Fruit fly (Drosophila melanogaster) whole organism, wandering third instar larva: ENCODE data around the gene CG33493.

Experiments
- CG9705 ChIP-seq: fragments of 200-800 bp; sonication (Bioruptor generic); optimal IDR thresholded peaks from 2 replicates; lab custom pipeline; 2018; ENCODE audit warnings: missing biosample characterization, mild to moderate bottlenecking, missing genetic modification characterization
- OdsH ChIP-seq: fragments of 200-800 bp; sonication (Bioruptor generic); optimal IDR thresholded peaks from 2 replicates; lab custom pipeline; 2016; ENCODE audit warnings: missing biosample characterization, mild to moderate bottlenecking, missing genetic modification characterization
- br ChIP-seq: fragments of 200-800 bp; sonication (Bioruptor generic); optimal IDR thresholded peaks from 2 replicates; lab custom pipeline; 2016; ENCODE audit warnings: missing biosample characterization, missing genetic modification characterization
- h ChIP-seq: fragments of 200-800 bp; sonication (Bioruptor generic); optimal IDR thresholded peaks from 3 replicates; lab custom pipeline; 2016; ENCODE audit warnings: missing biosample characterization, mild to moderate bottlenecking, missing genetic modification characterization

DNA sequence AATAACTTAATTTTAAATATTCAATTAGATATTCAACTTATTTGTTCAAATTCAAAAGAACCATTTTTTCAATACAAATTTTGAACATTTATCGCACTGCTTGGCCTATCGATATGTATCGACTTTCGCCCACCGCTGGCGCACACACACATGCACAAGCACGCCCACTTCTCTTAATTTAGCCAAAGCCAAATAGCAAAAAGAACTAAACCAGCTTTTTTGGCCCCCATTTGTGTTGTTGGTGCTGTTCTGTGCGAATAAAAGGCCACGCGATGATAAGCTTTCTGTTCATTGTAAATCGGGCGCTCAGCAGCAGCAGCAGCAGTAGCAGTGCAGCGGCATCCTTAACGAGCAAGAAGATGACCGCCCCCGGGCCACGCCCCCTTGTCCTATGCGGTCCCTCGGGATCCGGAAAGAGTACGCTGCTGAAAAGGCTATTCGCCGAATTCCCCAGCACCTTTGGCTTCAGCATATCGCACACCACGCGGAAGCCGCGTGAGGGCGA lies 2.0 kb downstream of the CG33493 start, which contains the start of gene CG11811:
- TF ChIP-seq CG9705 (GFP tag; lab: Kevin White, UChicago) = no peak
- TF ChIP-seq h = no peak
- no peak for TF ChIP-seq OdsH
- TF ChIP-seq br (GFP tag; lab: Kevin White, UChicago) = no peak
